Fruit fly (Drosophila melanogaster): ENCODE data around the gene CG43051.

DNA sequence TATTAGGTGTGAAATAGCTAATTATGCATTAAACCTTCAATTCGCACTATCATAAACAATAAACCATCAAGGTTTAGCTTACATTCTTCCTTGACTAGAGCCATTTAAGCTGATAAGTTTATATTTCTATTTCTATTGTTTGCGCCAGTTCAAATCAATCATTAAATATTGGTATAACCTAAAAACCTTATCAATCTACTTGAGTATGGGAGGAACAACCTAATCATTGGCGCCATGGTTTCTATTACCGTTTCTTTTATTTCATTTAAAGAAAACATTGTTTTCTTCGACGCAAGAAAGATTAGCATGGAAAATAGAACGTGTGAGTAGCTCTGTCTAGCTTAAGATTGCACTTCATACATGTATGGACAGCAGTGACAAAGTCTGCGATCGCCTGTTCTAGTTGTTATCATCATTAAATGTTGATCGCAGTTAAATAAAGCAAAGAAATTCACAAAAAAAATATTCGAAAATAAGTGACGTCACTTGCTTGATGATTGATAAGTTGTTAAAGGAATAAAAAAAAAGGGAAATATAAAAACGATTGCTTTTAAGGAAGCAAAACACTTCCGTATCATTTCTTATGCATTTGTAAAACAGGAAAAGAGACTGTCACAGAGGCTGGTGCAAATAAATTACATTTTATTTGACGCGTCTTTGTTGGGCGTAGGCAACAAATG is 33.4 kb upstream of the CG43051 start:
- no peak for TF ChIP-seq brk (GFP tag; optimal IDR thresholded peaks at IDR 0.05)
- no peak for TF ChIP-seq usp (GFP tag; optimal IDR thresholded peaks at IDR 0.05)
- no peak for TF ChIP-seq N (GFP tag; optimal IDR thresholded peaks at IDR 0.05)
- TF ChIP-seq woc (GFP tag; optimal IDR thresholded peaks at IDR 0.05): no peak
- TF ChIP-seq dsf (GFP tag; optimal IDR thresholded peaks at IDR 0.05; ENCODE audit: borderline replicate concordance): no peak
- TF ChIP-seq rgr (GFP tag; optimal IDR thresholded peaks at IDR 0.05): no peak
- no peak for TF ChIP-seq sage (GFP tag; optimal IDR thresholded peaks at IDR 0.05)

Data from whole organism, wandering third instar larva.